Worm (Caenorhabditis elegans): Measurements from ENCODE around the gene clec-20.
"Not testable (repeated sequence)": the region's sequence is repeated elsewhere in the genome, so short reads cannot be mapped to it uniquely, and the experiment has no call there.

DNA sequence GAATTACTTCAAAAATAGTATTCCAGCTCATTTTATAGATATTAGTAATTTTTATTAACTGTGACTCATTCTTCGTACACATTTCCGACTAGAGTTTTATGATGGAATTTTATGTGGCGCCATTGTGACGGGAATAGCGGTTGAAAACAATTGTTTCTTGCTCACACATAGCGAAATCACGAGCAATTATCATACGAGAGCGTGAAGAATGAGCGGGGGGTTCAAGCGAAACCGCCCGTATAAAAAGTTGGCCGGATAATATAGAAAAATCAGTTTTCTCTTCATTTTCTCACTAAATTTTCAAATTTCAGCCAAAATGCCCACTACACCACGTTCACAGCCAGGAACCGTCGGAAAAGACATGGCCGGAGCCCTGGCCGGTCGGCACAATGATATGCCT, 38.5 kb upstream of the clec-20 start, which contains the start of gene C08E3.1:
- not testable (repeated sequence) for TF ChIP-seq W03F9.2, dao-5, him-1 (tag; optimal IDR thresholded peaks at IDR 0.05)

Data from whole organism, L4/young adult.